Fruit fly (Drosophila melanogaster) whole organism, embryonic: Measurements from ENCODE around the gene CG12581.

Source experiments
- Atf3 ChIP-seq: fragments of 200-800 bp; sonication (Bioruptor generic); optimal IDR thresholded peaks from 3 replicates; lab custom pipeline; 2016; ENCODE audit warnings: missing biosample characterization, missing genetic modification characterization
- Atf6 ChIP-seq: fragments of 200-800 bp; sonication (Bioruptor generic); IDR thresholded peaks from 2 replicates; pipeline ENCODE4 v1.3.6; 2022; ENCODE audit warnings: missing biosample characterization, missing genetic modification characterization
- C15 ChIP-seq: fragments of 200-800 bp; sonication (Bioruptor generic); IDR thresholded peaks from 3 replicates; pipeline ENCODE4 v1.3.6; 2022; ENCODE audit warnings: missing biosample characterization, missing genetic modification characterization
- CG10366 ChIP-seq: fragments of 200-800 bp; sonication (Bioruptor generic); IDR thresholded peaks from 2 replicates; pipeline ENCODE4 v1.3.6; 2022; ENCODE audit warnings: missing biosample characterization, missing genetic modification characterization
- CG14014 ChIP-seq: fragments of 200-800 bp; sonication (Bioruptor generic); IDR thresholded peaks from 2 replicates; pipeline ENCODE4 v1.3.6; 2022; ENCODE audit warnings: missing biosample characterization, missing genetic modification characterization
- CG14050 ChIP-seq: fragments of 200-800 bp; sonication (Bioruptor generic); IDR thresholded peaks from 3 replicates; pipeline ENCODE4 v1.3.6; 2022; ENCODE audit warnings: missing biosample characterization, missing genetic modification characterization
- CG14710 ChIP-seq: fragments of 200-800 bp; sonication (Bioruptor generic); optimal IDR thresholded peaks from 3 replicates; lab custom pipeline; 2019; ENCODE audit warnings: missing biosample characterization, mild to moderate bottlenecking, missing genetic modification characterization, moderate library complexity
- CG14965 ChIP-seq: fragments of 200-800 bp; sonication (Bioruptor generic); optimal IDR thresholded peaks from 2 replicates; lab custom pipeline; 2016; ENCODE audit warnings: missing biosample characterization, missing genetic modification characterization, borderline replicate concordance
- CG15479 ChIP-seq: fragments of 200-800 bp; sonication (Bioruptor generic); optimal IDR thresholded peaks from 3 replicates; lab custom pipeline; 2019; ENCODE audit warnings: missing biosample characterization, mild to moderate bottlenecking, missing genetic modification characterization, moderate library complexity
- CG15514 ChIP-seq: fragments of 200-800 bp; sonication (Bioruptor generic); optimal IDR thresholded peaks from 3 replicates; lab custom pipeline; 2017; ENCODE audit warnings: missing biosample characterization, missing genetic modification characterization, mild to moderate bottlenecking, moderate library complexity, missing genetic modification reagents
- CG1602 ChIP-seq: fragments of 200-800 bp; sonication (Bioruptor generic); optimal IDR thresholded peaks from 3 replicates; lab custom pipeline; 2016; ENCODE audit warnings: missing biosample characterization, missing genetic modification characterization
- CG16779 ChIP-seq: fragments of 200-800 bp; sonication (Bioruptor generic); IDR thresholded peaks from 2 replicates; pipeline ENCODE4 v1.3.6; 2022; ENCODE audit warnings: missing biosample characterization, missing genetic modification characterization
- CG3407 ChIP-seq: fragments of 200-800 bp; sonication (Bioruptor generic); optimal IDR thresholded peaks from 2 replicates; lab custom pipeline; 2018; ENCODE audit warnings: missing biosample characterization, mild to moderate bottlenecking, missing genetic modification characterization
- CG3847 ChIP-seq: fragments of 200-800 bp; sonication (Bioruptor generic); IDR thresholded peaks from 2 replicates; pipeline ENCODE4 v1.3.6; 2022; ENCODE audit warnings: missing biosample characterization, missing genetic modification characterization
- CG4424 ChIP-seq: fragments of 200-800 bp; sonication (Bioruptor generic); optimal IDR thresholded peaks from 3 replicates; lab custom pipeline; 2016; ENCODE audit warnings: missing biosample characterization, missing genetic modification characterization
- CG6791 ChIP-seq: fragments of 200-800 bp; sonication (Bioruptor generic); IDR thresholded peaks from 3 replicates; pipeline ENCODE4 v1.3.6; 2022; ENCODE audit warnings: missing biosample characterization, missing genetic modification characterization; ENCODE audit not compliant: partially characterized antibody
- CG6813 ChIP-seq: fragments of 200-800 bp; sonication (Bioruptor generic); optimal IDR thresholded peaks from 2 replicates; lab custom pipeline; 2017; ENCODE audit warnings: missing biosample characterization, missing genetic modification characterization, mild to moderate bottlenecking, moderate library complexity, missing genetic modification reagents
- CG8359 ChIP-seq: fragments of 200-800 bp; sonication (Bioruptor generic); optimal IDR thresholded peaks from 2 replicates; lab custom pipeline; 2017; ENCODE audit warnings: missing biosample characterization, mild to moderate bottlenecking, missing genetic modification characterization, borderline replicate concordance
- CG9609 ChIP-seq: fragments of 200-800 bp; sonication (Bioruptor generic); optimal IDR thresholded peaks from 3 replicates; lab custom pipeline; 2016; ENCODE audit warnings: missing biosample characterization, missing genetic modification characterization
- D19A ChIP-seq: fragments of 200-800 bp; optimal IDR thresholded peaks from 3 replicates; lab custom pipeline; 2019; ENCODE audit warnings: missing biosample characterization, mild to moderate bottlenecking, missing genetic modification characterization, moderate library complexity
- Elba2 ChIP-seq: fragments of 200-800 bp; sonication (Bioruptor generic); optimal IDR thresholded peaks from 3 replicates; lab custom pipeline; 2016; ENCODE audit warnings: missing biosample characterization, missing genetic modification characterization
- Gug ChIP-seq: fragments of 200-800 bp; sonication (Bioruptor generic); IDR thresholded peaks from 4 replicates; pipeline ENCODE4 v1.3.6; 2022; ENCODE audit warnings: missing biosample characterization, missing genetic modification characterization
- Hmx ChIP-seq: fragments of 200-800 bp; sonication (Bioruptor generic); optimal IDR thresholded peaks from 2 replicates; lab custom pipeline; 2016; ENCODE audit warnings: missing biosample characterization, missing genetic modification characterization
- Hr51 ChIP-seq, 2 experiments: fragments of 200-800 bp; sonication (Bioruptor generic); optimal IDR thresholded peaks; 2 replicates in 1 of 2; 3 replicates in 1 of 2; lab custom pipeline; 2016 to 2018; ENCODE audit warnings: missing biosample characterization in 2 of 2, missing genetic modification characterization in 2 of 2, mild to moderate bottlenecking in 1 of 2, moderate library complexity in 1 of 2
- Jarid2 ChIP-seq: fragments of 200-800 bp; sonication (Bioruptor generic); optimal IDR thresholded peaks from 3 replicates; lab custom pipeline; 2017; ENCODE audit warnings: mild to moderate bottlenecking, missing biosample characterization, missing genetic modification reagents, missing genetic modification characterization
- Meics ChIP-seq: fragments of 200-800 bp; sonication (Bioruptor generic); optimal IDR thresholded peaks from 2 replicates; lab custom pipeline; 2017; ENCODE audit warnings: missing biosample characterization, mild to moderate bottlenecking, missing genetic modification characterization
- Mrtf ChIP-seq: fragments of 200-800 bp; sonication (Bioruptor generic); IDR thresholded peaks from 3 replicates; pipeline ENCODE4 v1.3.6; 2022; ENCODE audit warnings: missing biosample characterization, missing genetic modification characterization
- NfI ChIP-seq: fragments of 200-800 bp; sonication (Bioruptor generic); optimal IDR thresholded peaks from 3 replicates; lab custom pipeline; 2018; ENCODE audit warnings: missing biosample characterization, mild to moderate bottlenecking, missing genetic modification characterization, moderate library complexity
- aop ChIP-seq: fragments of 200-800 bp; sonication (Bioruptor generic); IDR thresholded peaks from 2 replicates; pipeline ENCODE4 v1.3.6; 2022; ENCODE audit warnings: missing biosample characterization, missing genetic modification characterization
- bigmax ChIP-seq: fragments of 200-800 bp; sonication (Bioruptor generic); optimal IDR thresholded peaks from 2 replicates; lab custom pipeline; 2018; ENCODE audit warnings: missing biosample characterization, mild to moderate bottlenecking, missing genetic modification characterization
- eyg ChIP-seq: fragments of 200-800 bp; sonication (Bioruptor generic); optimal IDR thresholded peaks from 3 replicates; lab custom pipeline; 2016; ENCODE audit warnings: missing biosample characterization, missing genetic modification characterization
- fd102C ChIP-seq: fragments of 200-800 bp; sonication (Bioruptor generic); optimal IDR thresholded peaks from 2 replicates; lab custom pipeline; 2018; ENCODE audit warnings: missing biosample characterization, mild to moderate bottlenecking, missing genetic modification characterization, moderate library complexity
- fd64A ChIP-seq: fragments of 200-800 bp; sonication (Bioruptor generic); optimal IDR thresholded peaks from 3 replicates; lab custom pipeline; 2018; ENCODE audit warnings: missing biosample characterization, mild to moderate bottlenecking, missing genetic modification characterization
- gfzf ChIP-seq: fragments of 200-800 bp; sonication (Bioruptor generic); optimal IDR thresholded peaks from 2 replicates; lab custom pipeline; 2016; ENCODE audit warnings: missing biosample characterization, mild to moderate bottlenecking, missing genetic modification characterization, moderate library complexity
- kah ChIP-seq: fragments of 200-800 bp; sonication (Bioruptor generic); optimal IDR thresholded peaks from 2 replicates; lab custom pipeline; 2018; ENCODE audit warnings: missing biosample characterization, mild to moderate bottlenecking, missing genetic modification characterization
- lab ChIP-seq: fragments of 200-800 bp; sonication (Bioruptor generic); optimal IDR thresholded peaks from 3 replicates; lab custom pipeline; 2017; ENCODE audit warnings: missing biosample characterization, missing genetic modification characterization, mild to moderate bottlenecking, moderate library complexity, missing genetic modification reagents
- lbe ChIP-seq: fragments of 200-800 bp; sonication (Bioruptor generic); optimal IDR thresholded peaks from 2 replicates; lab custom pipeline; 2016; ENCODE audit warnings: missing biosample characterization, mild to moderate bottlenecking, missing genetic modification characterization
- lov ChIP-seq, 2 experiments: fragments of 200-800 bp in 1 of 2; fragments of >200 bp in 1 of 2; sonication (Bioruptor generic) in 1 of 2; IDR thresholded peaks in 1 of 2; optimal IDR thresholded peaks in 1 of 2; 2 replicates in 1 of 2; 3 replicates in 1 of 2; pipeline versions ENCODE4 v1.3.6 to Lab custom; 2017 to 2022; ENCODE audit warnings: missing biosample characterization in 1 of 2, missing genetic modification characterization in 1 of 2
- ranshi ChIP-seq: fragments of 200-800 bp; sonication (Bioruptor generic); IDR thresholded peaks from 2 replicates; pipeline ENCODE4 v1.3.6; 2022; ENCODE audit warnings: missing biosample characterization, missing genetic modification characterization
- repo ChIP-seq: fragments of 200-800 bp; sonication (Bioruptor generic); optimal IDR thresholded peaks from 2 replicates; lab custom pipeline; 2016; ENCODE audit warnings: missing biosample characterization, missing genetic modification characterization
- salm ChIP-seq: fragments of 200-800 bp; sonication (Bioruptor generic); optimal IDR thresholded peaks from 2 replicates; lab custom pipeline; 2018; ENCODE audit warnings: missing biosample characterization, mild to moderate bottlenecking, missing genetic modification characterization
- sc ChIP-seq, 3 experiments: fragments of >200 bp in 2 of 3; fragments of 200-800 bp in 1 of 3; sonication (Bioruptor generic) in 1 of 3; optimal IDR thresholded peaks; 2 replicates in 2 of 3; 3 replicates in 1 of 3; lab custom pipeline; 2017; ENCODE audit warnings: mild to moderate bottlenecking in 1 of 3, missing biosample characterization in 1 of 3, missing genetic modification characterization in 1 of 3, missing genetic modification reagents in 1 of 3
- shn ChIP-seq: fragments of 200-800 bp; sonication (Bioruptor generic); optimal IDR thresholded peaks from 3 replicates; lab custom pipeline; 2016; ENCODE audit warnings: missing biosample characterization, missing genetic modification characterization
- tna ChIP-seq: fragments of 200-800 bp; sonication (Bioruptor generic); IDR thresholded peaks from 2 replicates; pipeline ENCODE4 v1.3.6; 2022; ENCODE audit warnings: missing biosample characterization, missing genetic modification characterization; ENCODE audit not compliant: partially characterized antibody
- vvl ChIP-seq: fragments of 200-800 bp; sonication (Bioruptor generic); IDR thresholded peaks from 2 replicates; pipeline ENCODE4 v1.3.6; 2022; ENCODE audit warnings: missing biosample characterization, missing genetic modification characterization
- wek ChIP-seq: fragments of 200-800 bp; sonication (Bioruptor generic); optimal IDR thresholded peaks from 3 replicates; lab custom pipeline; 2018; ENCODE audit warnings: missing biosample characterization, mild to moderate bottlenecking, missing genetic modification characterization, moderate library complexity
- yki ChIP-seq: fragments of >200 bp; optimal IDR thresholded peaks from 3 replicates; lab custom pipeline; 2018

The CG12581 gene

dm6 chr3R:4215264-4215993, 41.0 kb downstream of the CG12581 start, which contains the start of gene CG14636 (continued):
- TF ChIP-seq D19A (peak; percentile 33), CG14965 (GFP tag; lab: Kevin White, UChicago) (no peak), shn (GFP tag; lab: Kevin White, UChicago) (peak; percentile 74), Meics (GFP tag; lab: Kevin White, UChicago) (peak; percentile 77), CG6791 (GFP tag; lab: Robert Waterston, UW) (no peak), Mrtf (GFP tag; lab: Robert Waterston, UW) (peak; percentile 62; the same call in 1 of the 3 replicates), wek (GFP tag; lab: Kevin White, UChicago) (peak; percentile 46), yki (lab: Kevin White, UChicago) (no peak), CG4424 (GFP tag; lab: Kevin White, UChicago) (peak; percentile 47), CG16779 (GFP tag; lab: Robert Waterston, UW) (0 out of 2 replicates have a peak, but pooled peaks have one; percentile 57), ranshi (peak; percentile 48; the same call in 1 of the 2 replicates), CG1602 (peak; percentile 46), Atf6 (GFP tag; lab: Robert Waterston, UW) (peak; percentile 83), CG6813 (peak; percentile 46), tna (no peak), Jarid2 (GFP tag; lab: Kevin White, UChicago) (peak; percentile 30), CG10366 (GFP tag; lab: Robert Waterston, UW) (peak; percentile 60), CG9609 (GFP tag; lab: Kevin White, UChicago) (peak; percentile 78), C15 (GFP tag; lab: Robert Waterston, UW) (peak; percentile 71; the same call in 1 of the 3 replicates), lab (GFP tag; lab: Kevin White, UChicago) (peak; percentile 88), salm (peak; percentile 18), CG3847 (GFP tag; lab: Robert Waterston, UW) (peak; percentile 75), repo (peak; percentile 58), sc (optimal IDR thresholded peaks at IDR 0.05; lab: Kevin White, UChicago) (no peak), sc (GFP tag; optimal IDR thresholded peaks at IDR 0.05; lab: Kevin White, UChicago) (no peak), Elba2 (GFP tag; lab: Kevin White, UChicago) (no peak), lov (optimal IDR thresholded peaks at IDR 0.05; lab: Kevin White, UChicago) (no peak), lov (GFP tag; IDR thresholded peaks at IDR 0.05; lab: Robert Waterston, UW) (no peak), Atf3 (peak; percentile 28), CG15514 (GFP tag; lab: Kevin White, UChicago) (peak; percentile 73), CG14710 (tag; lab: Kevin White, UChicago) (no peak), bigmax (GFP tag; lab: Kevin White, UChicago) (no peak), CG3407 (GFP tag; lab: Kevin White, UChicago) (peak; percentile 2), Hmx (GFP tag; lab: Kevin White, UChicago) (no peak), vvl (peak; percentile 76), CG15479 (GFP tag; lab: Kevin White, UChicago) (no peak), CG8359 (GFP tag; lab: Kevin White, UChicago) (no peak), Gug (GFP tag; lab: Robert Waterston, UW) (peak; percentile 63; the same call in 2 of the 4 replicates), fd102C (GFP tag; lab: Kevin White, UChicago) (no peak), kah (GFP tag; lab: Kevin White, UChicago) (peak; percentile 23), fd64A (GFP tag; lab: Kevin White, UChicago) (no peak), CG14014 (GFP tag; lab: Robert Waterston, UW) (peak; percentile 78), aop (no peak), eyg (GFP tag; lab: Kevin White, UChicago) (peak; percentile 20), gfzf (GFP tag; lab: Kevin White, UChicago) (no peak), Hr51 (GFP tag; optimal IDR thresholded peaks at IDR 0.05; lab: Kevin White, UChicago) (peak in 1 of 2 experiments; percentile 86), CG14050 (GFP tag; lab: Robert Waterston, UW) (peak; percentile 52; the same call in 2 of the 3 replicates), NfI (peak; percentile 70), lbe (GFP tag; lab: Kevin White, UChicago) (no peak)
